Fruit fly (Drosophila melanogaster) whole organism, embryonic: ENCODE data around the gene Rchy1.

Experiments
- Adf1 ChIP-seq: fragments of 200-800 bp; sonication (Bioruptor generic); IDR thresholded peaks from 2 replicates; pipeline ENCODE4 v1.3.6; 2022; ENCODE audit warnings: missing biosample characterization, missing genetic modification characterization
- Atf-2 ChIP-seq: fragments of 200-800 bp; sonication (Bioruptor generic); optimal IDR thresholded peaks from 2 replicates; lab custom pipeline; 2016; ENCODE audit warnings: missing biosample characterization, missing genetic modification characterization
- B-H2 ChIP-seq: fragments of 200-800 bp; sonication (Bioruptor generic); optimal IDR thresholded peaks from 2 replicates; lab custom pipeline; 2018; ENCODE audit warnings: missing biosample characterization, mild to moderate bottlenecking, missing genetic modification characterization
- Bgb ChIP-seq: fragments of 200-800 bp; sonication (Bioruptor generic); IDR thresholded peaks from 2 replicates; pipeline ENCODE4 v1.3.6; 2022; ENCODE audit warnings: missing biosample characterization, missing genetic modification characterization; ENCODE audit not compliant: partially characterized antibody
- CG10543 ChIP-seq: fragments of 200-800 bp; sonication (Bioruptor generic); optimal IDR thresholded peaks from 3 replicates; lab custom pipeline; 2017; ENCODE audit warnings: missing biosample characterization, mild to moderate bottlenecking, missing genetic modification characterization, moderate library complexity
- CG11456 ChIP-seq: fragments of 200-800 bp; sonication (Bioruptor generic); IDR thresholded peaks from 3 replicates; pipeline ENCODE4 v1.3.6; 2022; ENCODE audit warnings: missing biosample characterization, missing genetic modification characterization
- CG12155 ChIP-seq: fragments of 200-800 bp; sonication (Bioruptor generic); optimal IDR thresholded peaks from 3 replicates; lab custom pipeline; 2016; ENCODE audit warnings: missing biosample characterization, missing genetic modification characterization
- CG12219 ChIP-seq: fragments of 200-800 bp; sonication (Bioruptor generic); optimal IDR thresholded peaks from 3 replicates; lab custom pipeline; 2018; ENCODE audit warnings: missing biosample characterization, mild to moderate bottlenecking, missing genetic modification characterization
- CG12299 ChIP-seq: fragments of 200-800 bp; sonication (Bioruptor generic); optimal IDR thresholded peaks from 2 replicates; lab custom pipeline; 2018; ENCODE audit warnings: missing biosample characterization, mild to moderate bottlenecking, missing genetic modification characterization
- CG1233 ChIP-seq: fragments of 200-800 bp; sonication (Bioruptor generic); optimal IDR thresholded peaks from 4 replicates; lab custom pipeline; 2018; ENCODE audit warnings: missing biosample characterization, mild to moderate bottlenecking, missing genetic modification characterization
- CG13894 ChIP-seq: fragments of 200-800 bp; sonication (Bioruptor generic); optimal IDR thresholded peaks from 3 replicates; lab custom pipeline; 2018; ENCODE audit warnings: missing biosample characterization, mild to moderate bottlenecking, missing genetic modification characterization, moderate library complexity
- CG17385 ChIP-seq: fragments of 200-800 bp; sonication (Bioruptor generic); optimal IDR thresholded peaks from 3 replicates; lab custom pipeline; 2018; ENCODE audit warnings: missing biosample characterization, mild to moderate bottlenecking, missing genetic modification characterization
- CG18476 ChIP-seq: fragments of 200-800 bp; sonication (Bioruptor generic); optimal IDR thresholded peaks from 2 replicates; lab custom pipeline; 2016; ENCODE audit warnings: missing biosample characterization, mild to moderate bottlenecking, missing genetic modification characterization
- CG18599 ChIP-seq: fragments of 200-800 bp; sonication (Bioruptor generic); optimal IDR thresholded peaks from 3 replicates; lab custom pipeline; 2017; ENCODE audit warnings: missing biosample characterization, missing genetic modification characterization, mild to moderate bottlenecking, moderate library complexity, missing genetic modification reagents
- CG18619 ChIP-seq: fragments of 200-800 bp; sonication (Bioruptor generic); optimal IDR thresholded peaks from 3 replicates; lab custom pipeline; 2017; ENCODE audit warnings: missing biosample characterization, mild to moderate bottlenecking, missing genetic modification characterization
- CG2678 ChIP-seq: fragments of 200-800 bp; sonication (Bioruptor generic); optimal IDR thresholded peaks from 3 replicates; lab custom pipeline; 2019; ENCODE audit warnings: missing biosample characterization, mild to moderate bottlenecking, missing genetic modification characterization, moderate library complexity
- CG2875 ChIP-seq: fragments of 200-800 bp; sonication (Bioruptor generic); optimal IDR thresholded peaks from 2 replicates; lab custom pipeline; 2017; ENCODE audit warnings: missing biosample characterization, mild to moderate bottlenecking, missing genetic modification characterization, missing genetic modification reagents
- CG3281 ChIP-seq: fragments of 200-800 bp; sonication (Bioruptor generic); optimal IDR thresholded peaks from 3 replicates; lab custom pipeline; 2017; ENCODE audit warnings: missing biosample characterization, mild to moderate bottlenecking, missing genetic modification characterization
- CG4282 ChIP-seq: fragments of 200-800 bp; sonication (Bioruptor generic); optimal IDR thresholded peaks from 2 replicates; lab custom pipeline; 2016; ENCODE audit warnings: missing biosample characterization, missing genetic modification characterization
- CG5180 ChIP-seq: fragments of 200-800 bp; sonication (Bioruptor generic); optimal IDR thresholded peaks from 3 replicates; lab custom pipeline; 2017; ENCODE audit warnings: missing biosample characterization, missing genetic modification characterization, mild to moderate bottlenecking, moderate library complexity, missing genetic modification reagents
- CG8290 ChIP-seq, 3 experiments: fragments of 200-800 bp; sonication (Bioruptor generic); optimal IDR thresholded peaks; 2 replicates each; lab custom pipeline; 2016 to 2019; ENCODE audit warnings: missing biosample characterization in 3 of 3, missing genetic modification characterization in 3 of 3, mild to moderate bottlenecking in 2 of 3, moderate library complexity in 1 of 3
- CTCF ChIP-seq: fragments of 200-800 bp; sonication (Bioruptor generic); optimal IDR thresholded peaks from 2 replicates; lab custom pipeline; 2017; ENCODE audit warnings: missing biosample characterization, mild to moderate bottlenecking, missing genetic modification characterization, moderate library complexity
- CoRest ChIP-seq: fragments of 200-800 bp; sonication (Bioruptor generic); optimal IDR thresholded peaks from 3 replicates; lab custom pipeline; 2018; ENCODE audit warnings: missing biosample characterization, mild to moderate bottlenecking, missing genetic modification characterization, moderate library complexity
- Dbx ChIP-seq: fragments of 200-800 bp; sonication (Bioruptor generic); IDR thresholded peaks from 3 replicates; pipeline ENCODE4 v1.3.6; 2022; ENCODE audit warnings: missing biosample characterization, missing genetic modification characterization
- Deaf1 ChIP-seq: fragments of 200-800 bp; optimal IDR thresholded peaks from 3 replicates; lab custom pipeline; 2019; ENCODE audit warnings: missing biosample characterization, mild to moderate bottlenecking, missing genetic modification characterization, moderate library complexity
- Dek ChIP-seq: fragments of 200-800 bp; sonication (Bioruptor generic); optimal IDR thresholded peaks from 3 replicates; lab custom pipeline; 2019; ENCODE audit warnings: missing biosample characterization, mild to moderate bottlenecking, missing genetic modification characterization, moderate library complexity
- E2f2 ChIP-seq: fragments of 200-800 bp; sonication (Bioruptor generic); IDR thresholded peaks from 2 replicates; pipeline ENCODE4 v1.3.6; 2022; ENCODE audit warnings: missing biosample characterization, missing genetic modification characterization
- Fer3 ChIP-seq: fragments of 200-800 bp; sonication (Bioruptor generic); optimal IDR thresholded peaks from 2 replicates; lab custom pipeline; 2018; ENCODE audit warnings: missing biosample characterization, mild to moderate bottlenecking, missing genetic modification characterization, moderate library complexity
- NfI ChIP-seq: fragments of 200-800 bp; sonication (Bioruptor generic); optimal IDR thresholded peaks from 3 replicates; lab custom pipeline; 2018; ENCODE audit warnings: missing biosample characterization, mild to moderate bottlenecking, missing genetic modification characterization, moderate library complexity
- Rfx ChIP-seq: fragments of 200-800 bp; sonication (Bioruptor generic); IDR thresholded peaks from 2 replicates; pipeline ENCODE4 v1.3.6; 2022; ENCODE audit warnings: missing biosample characterization, missing genetic modification characterization
- ab ChIP-seq: fragments of 200-800 bp; sonication (Bioruptor generic); optimal IDR thresholded peaks from 2 replicates; lab custom pipeline; 2016; ENCODE audit warnings: missing biosample characterization, missing genetic modification characterization
- ase ChIP-seq: fragments of 200-800 bp; sonication (Bioruptor generic); IDR thresholded peaks from 3 replicates; pipeline ENCODE4 v1.3.6; 2022; ENCODE audit warnings: missing biosample characterization, missing genetic modification characterization
- caup ChIP-seq: fragments of 200-800 bp; sonication (Bioruptor generic); optimal IDR thresholded peaks from 3 replicates; lab custom pipeline; 2017; ENCODE audit warnings: missing biosample characterization, mild to moderate bottlenecking, missing genetic modification characterization, moderate library complexity; ENCODE audit not compliant: severe bottlenecking
- chinmo ChIP-seq: fragments of 200-800 bp; sonication (Bioruptor generic); IDR thresholded peaks from 4 replicates; pipeline ENCODE4 v1.3.6; 2022; ENCODE audit warnings: missing biosample characterization, missing genetic modification characterization; ENCODE audit not compliant: partially characterized antibody
- emc ChIP-seq: fragments of 200-800 bp; sonication (Bioruptor generic); optimal IDR thresholded peaks from 2 replicates; lab custom pipeline; 2016; ENCODE audit warnings: missing biosample characterization, missing genetic modification characterization
- fd64A ChIP-seq: fragments of 200-800 bp; sonication (Bioruptor generic); optimal IDR thresholded peaks from 3 replicates; lab custom pipeline; 2018; ENCODE audit warnings: missing biosample characterization, mild to moderate bottlenecking, missing genetic modification characterization
- ftz-f1 ChIP-seq: fragments of 200-800 bp; sonication (Bioruptor generic); optimal IDR thresholded peaks from 2 replicates; lab custom pipeline; 2016; ENCODE audit warnings: missing biosample characterization, missing genetic modification characterization
- lab ChIP-seq: fragments of 200-800 bp; sonication (Bioruptor generic); optimal IDR thresholded peaks from 3 replicates; lab custom pipeline; 2017; ENCODE audit warnings: missing biosample characterization, missing genetic modification characterization, mild to moderate bottlenecking, moderate library complexity, missing genetic modification reagents
- nau ChIP-seq: fragments of 200-800 bp; sonication (Bioruptor generic); optimal IDR thresholded peaks from 3 replicates; lab custom pipeline; 2017; ENCODE audit warnings: missing biosample characterization, mild to moderate bottlenecking, missing genetic modification characterization, missing genetic modification reagents
- nom ChIP-seq: fragments of 200-800 bp; sonication (Bioruptor generic); optimal IDR thresholded peaks from 2 replicates; lab custom pipeline; 2017; ENCODE audit warnings: missing biosample characterization, missing genetic modification characterization, mild to moderate bottlenecking, moderate library complexity, missing genetic modification reagents
- otp ChIP-seq: fragments of 200-800 bp; sonication (Bioruptor generic); IDR thresholded peaks from 3 replicates; pipeline ENCODE4, ENCODE4 v1.3.6; 2022; ENCODE audit warnings: missing biosample characterization, missing genetic modification characterization
- pros ChIP-seq: fragments of 200-800 bp; sonication (Bioruptor generic); optimal IDR thresholded peaks from 3 replicates; lab custom pipeline; 2019; ENCODE audit warnings: missing biosample characterization, mild to moderate bottlenecking, missing genetic modification characterization, moderate library complexity
- pzg ChIP-seq: fragments of 200-800 bp; sonication (Bioruptor generic); optimal IDR thresholded peaks from 3 replicates; lab custom pipeline; 2018; ENCODE audit warnings: missing biosample characterization, mild to moderate bottlenecking, missing genetic modification characterization, moderate library complexity
- rib ChIP-seq: fragments of 200-800 bp; sonication (Bioruptor generic); IDR thresholded peaks from 2 replicates; pipeline ENCODE4 v1.3.6; 2022; ENCODE audit warnings: missing biosample characterization, missing genetic modification characterization
- salm ChIP-seq: fragments of 200-800 bp; sonication (Bioruptor generic); optimal IDR thresholded peaks from 2 replicates; lab custom pipeline; 2018; ENCODE audit warnings: missing biosample characterization, mild to moderate bottlenecking, missing genetic modification characterization
- sr ChIP-seq: fragments of 200-800 bp; sonication (Bioruptor generic); IDR thresholded peaks from 3 replicates; pipeline ENCODE4 v1.3.6; 2022; ENCODE audit warnings: missing biosample characterization, missing genetic modification characterization
- sug ChIP-seq: fragments of 200-800 bp; optimal IDR thresholded peaks from 2 replicates; lab custom pipeline; 2019; ENCODE audit warnings: missing biosample characterization, mild to moderate bottlenecking, missing genetic modification characterization, moderate library complexity
- toy ChIP-seq: fragments of 200-800 bp; sonication (Bioruptor generic); IDR thresholded peaks from 2 replicates; pipeline ENCODE4 v1.3.6; 2022; ENCODE audit warnings: missing biosample characterization, missing genetic modification characterization
- unpg ChIP-seq: fragments of 200-800 bp; sonication (Bioruptor generic); optimal IDR thresholded peaks from 3 replicates; lab custom pipeline; 2018; ENCODE audit warnings: missing biosample characterization, mild to moderate bottlenecking, missing genetic modification characterization, moderate library complexity

Gene Rchy1

dm6 chr2L:6465497-6465896, at the start of gene Rchy1 (continued):
- TF ChIP-seq ase (GFP tag; lab: Robert Waterston, UW) (no peak), CG4282 (no peak), toy (no peak), caup (peak; percentile 76), E2f2 (GFP tag; lab: Robert Waterston, UW) (peak; percentile 58), CG18476 (GFP tag; lab: Kevin White, UChicago) (no peak), Rfx (GFP tag; lab: Robert Waterston, UW) (peak; percentile 45; the same call in 1 of the 2 replicates), Bgb (GFP tag; lab: Robert Waterston, UW) (peak; percentile 54; the same call in 1 of the 2 replicates), CG12219 (GFP tag; lab: Kevin White, UChicago) (peak; percentile 36), CG2875 (peak; percentile 26), CTCF (GFP tag; lab: Kevin White, UChicago) (peak; percentile 36), pzg (GFP tag; lab: Kevin White, UChicago) (peak; percentile 0), CG12155 (GFP tag; lab: Kevin White, UChicago) (no peak), ab (no peak), CG12299 (tag; lab: Kevin White, UChicago) (peak; percentile 13), sug (peak; percentile 34), salm (no peak), pros (GFP tag; lab: Kevin White, UChicago) (no peak), CG5180 (GFP tag; lab: Kevin White, UChicago) (peak; percentile 47), CoRest (tag; lab: Kevin White, UChicago) (no peak), rib (0 out of 2 replicates have a peak, but pooled peaks have one; percentile 37), CG18619 (GFP tag; lab: Kevin White, UChicago) (peak; percentile 14), CG2678 (peak; percentile 22), CG18599 (GFP tag; lab: Kevin White, UChicago) (peak; percentile 9), emc (GFP tag; lab: Kevin White, UChicago) (no peak), B-H2 (GFP tag; lab: Kevin White, UChicago) (peak; percentile 26), CG8290 (GFP tag; optimal IDR thresholded peaks at IDR 0.05; lab: Kevin White, UChicago) (no peak), CG8290 (tag; optimal IDR thresholded peaks at IDR 0.05; lab: Kevin White, UChicago) (peak in 1 of 2 experiments; percentile 68), CG3281 (GFP tag; lab: Kevin White, UChicago) (peak; percentile 42), otp (GFP tag; lab: Robert Waterston, UW) (peak; percentile 48; the same call in 1 of the 3 replicates), CG10543 (GFP tag; lab: Kevin White, UChicago) (peak; percentile 33), nom (peak; percentile 36), unpg (GFP tag; lab: Kevin White, UChicago) (peak; percentile 1), CG1233 (GFP tag; lab: Kevin White, UChicago) (peak; percentile 9), CG11456 (GFP tag; lab: Robert Waterston, UW) (no peak), lab (GFP tag; lab: Kevin White, UChicago) (peak; percentile 78), Atf-2 (no peak), nau (peak; percentile 20), CG13894 (tag; lab: Kevin White, UChicago) (peak; percentile 72), Dbx (GFP tag; lab: Robert Waterston, UW) (peak; percentile 36; the same call in 2 of the 3 replicates), sr (GFP tag; lab: Robert Waterston, UW) (no peak), Deaf1 (tag; lab: Kevin White, UChicago) (peak; percentile 79), Adf1 (peak; percentile 14; the same call in 1 of the 2 replicates), chinmo (GFP tag; lab: Robert Waterston, UW) (0 out of 4 replicates have a peak, but pooled peaks have one; percentile 38), ftz-f1 (GFP tag; lab: Kevin White, UChicago) (peak; percentile 25), Dek (tag; lab: Kevin White, UChicago) (no peak), Fer3 (tag; lab: Kevin White, UChicago) (peak; percentile 27), fd64A (GFP tag; lab: Kevin White, UChicago) (peak; percentile 9), NfI (GFP tag; lab: Kevin White, UChicago) (peak; percentile 54), CG17385 (peak; percentile 36)
